Worm (Caenorhabditis elegans): ENCODE results near the gene C32B5.6.
"Not testable (repeated sequence)": the region's sequence is repeated elsewhere in the genome, so short reads cannot be mapped to it uniquely, and the experiment has no call there.

ce11 chrII:996112-996511 lies 27.9 kb downstream of the C32B5.6 start, which contains the start of gene F45D11.11:
- not testable (repeated sequence) for TF ChIP-seq egl-27 (tag; optimal IDR thresholded peaks at IDR 0.05); nhr-237 (tag; optimal IDR thresholded peaks at IDR 0.05); unc-86 (tag; optimal IDR thresholded peaks at IDR 0.05); efl-3 (GFP tag; optimal IDR thresholded peaks at IDR 0.05); ceh-82 (tag; optimal IDR thresholded peaks at IDR 0.05); nhr-19 (GFP tag; conservative IDR thresholded peaks at IDR 0.05); sox-4 (tag; optimal IDR thresholded peaks at IDR 0.05); ces-1 (GFP tag; optimal IDR thresholded peaks at IDR 0.05)
